Worm (Caenorhabditis elegans) whole organism, L4 larva: ENCODE results near the gene F57F4.1.
A peak's percentile ranks its signal among the peaks of the same experiment; 100 is the strongest.

Experiments used
- F10B5.3 ChIP-seq: sonication (generic microtip); optimal IDR thresholded peaks from 2 replicates; lab custom pipeline; 2016; ENCODE audit warnings: mild to moderate bottlenecking, missing genetic modification characterization, missing compliant biosample characterization
- F26F4.8 ChIP-seq: fragments of 200-800 bp; sonication (Bioruptor generic); conservative IDR thresholded peaks from 2 replicates; pipeline ENCODE4 v1.3.6; 2022; ENCODE audit warnings: missing genetic modification characterization, missing compliant biosample characterization
- F49E8.2 ChIP-seq: sonication (generic microtip); optimal IDR thresholded peaks from 2 replicates; lab custom pipeline; 2016; ENCODE audit warnings: missing compliant biosample characterization, mild to moderate bottlenecking, missing genetic modification characterization, borderline replicate concordance
- T20F7.1 ChIP-seq: fragments of 200-800 bp; sonication (Bioruptor generic); optimal IDR thresholded peaks from 2 replicates; lab custom pipeline; 2018; ENCODE audit warnings: mild to moderate bottlenecking, missing genetic modification characterization, missing compliant biosample characterization
- ZK546.5 ChIP-seq, 2 experiments: sonication (generic microtip); optimal IDR thresholded peaks; 2 replicates each; lab custom pipeline; 2017; ENCODE audit warnings: missing biosample characterization in 2 of 2, missing genetic modification characterization in 2 of 2
- aly-2 ChIP-seq: sonication (generic microtip); optimal IDR thresholded peaks from 2 replicates; lab custom pipeline; 2018; ENCODE audit warnings: missing biosample characterization, missing genetic modification characterization
- ama-1 ChIP-seq: fragments of 150-350 bp; optimal IDR thresholded peaks from 2 replicates; lab custom pipeline; 2014; ENCODE audit warnings: inconsistent platforms, mixed read lengths
- arid-1 ChIP-seq: fragments of 200-800 bp; sonication (Bioruptor generic); conservative IDR thresholded peaks from 2 replicates; pipeline ENCODE4 v1.3.6; 2022; ENCODE audit warnings: missing genetic modification reagents, missing genetic modification characterization, missing compliant biosample characterization
- ceh-28 ChIP-seq: fragments of 150-350 bp; optimal IDR thresholded peaks from 2 replicates; lab custom pipeline; 2014; ENCODE audit warnings: missing biosample characterization, missing genetic modification reagents, missing genetic modification characterization
- ceh-62 ChIP-seq: sonication (generic microtip); optimal IDR thresholded peaks from 2 replicates; lab custom pipeline; 2017; ENCODE audit warnings: missing biosample characterization, missing genetic modification characterization
- cey-2 ChIP-seq: sonication (generic microtip); optimal IDR thresholded peaks from 3 replicates; lab custom pipeline; 2017; ENCODE audit warnings: missing genetic modification characterization, mild to moderate bottlenecking, missing compliant biosample characterization, antibody characterized with exemption, borderline replicate concordance; ENCODE audit not compliant: insufficient read depth
- ctbp-1 ChIP-seq: fragments of 200-800 bp; sonication (Bioruptor generic); IDR thresholded peaks from 2 replicates; pipeline ENCODE4 v1.3.6; 2022; ENCODE audit warnings: missing genetic modification reagents, missing genetic modification characterization, missing compliant biosample characterization
- daf-16 ChIP-seq, 3 experiments: sonication (generic microtip); optimal IDR thresholded peaks; 2 replicates each; lab custom pipeline; 2016 to 2017; ENCODE audit warnings: missing genetic modification characterization in 3 of 3, missing genetic modification reagents in 3 of 3, mild to moderate bottlenecking in 2 of 3, missing compliant biosample characterization in 2 of 3, missing biosample characterization in 1 of 3, moderate library complexity in 1 of 3
- daf-8 ChIP-seq: fragments of 200-800 bp; sonication (Bioruptor generic); IDR thresholded peaks from 2 replicates; pipeline ENCODE4 v1.3.6; 2022; ENCODE audit warnings: missing genetic modification characterization, missing compliant biosample characterization
- dmd-6 ChIP-seq: fragments of 200-800 bp; sonication (Bioruptor generic); IDR thresholded peaks from 2 replicates; pipeline ENCODE4 v1.3.6; 2022; ENCODE audit warnings: missing genetic modification reagents, missing genetic modification characterization, missing compliant biosample characterization
- dmd-8 ChIP-seq: fragments of 200-800 bp; sonication (Bioruptor generic); IDR thresholded peaks from 2 replicates; pipeline ENCODE4 v1.3.6; 2022; ENCODE audit warnings: missing genetic modification characterization, missing compliant biosample characterization
- dmd-9 ChIP-seq: fragments of 200-800 bp; sonication (Bioruptor generic); IDR thresholded peaks from 2 replicates; pipeline ENCODE4 v1.3.6; 2022; ENCODE audit warnings: missing genetic modification reagents, missing genetic modification characterization, missing compliant biosample characterization
- dpl-1 ChIP-seq: fragments of 150-350 bp; optimal IDR thresholded peaks from 2 replicates; lab custom pipeline; 2014; ENCODE audit warnings: missing biosample characterization, missing genetic modification reagents, missing genetic modification characterization
- fkh-10 ChIP-seq: fragments of 150-350 bp; optimal IDR thresholded peaks from 2 replicates; lab custom pipeline; 2014; ENCODE audit warnings: missing biosample characterization, missing genetic modification reagents, missing genetic modification characterization
- gei-8 ChIP-seq: fragments of 200-800 bp; sonication (Bioruptor generic); optimal IDR thresholded peaks from 2 replicates; lab custom pipeline; 2018; ENCODE audit warnings: mild to moderate bottlenecking, missing genetic modification characterization, missing compliant biosample characterization
- hif-1 ChIP-seq, 2 experiments: sonication (generic microtip); optimal IDR thresholded peaks; 2 replicates each; lab custom pipeline; 2016 to 2017; ENCODE audit warnings: missing compliant biosample characterization in 2 of 2, missing genetic modification characterization in 2 of 2, missing genetic modification reagents in 2 of 2, missing genotype in 2 of 2, mild to moderate bottlenecking in 1 of 2
- hlh-11 ChIP-seq: fragments of 200-800 bp; sonication (Bioruptor generic); optimal IDR thresholded peaks from 2 replicates; lab custom pipeline; 2018; ENCODE audit warnings: mild to moderate bottlenecking, missing genetic modification characterization, missing compliant biosample characterization
- jun-1 ChIP-seq: fragments of 150-350 bp; optimal IDR thresholded peaks from 2 replicates; lab custom pipeline; 2014; ENCODE audit warnings: missing biosample characterization, missing genetic modification reagents, missing genetic modification characterization
- lin-1 ChIP-seq: fragments of 200-800 bp; sonication (Bioruptor generic); IDR thresholded peaks from 2 replicates; pipeline ENCODE4 v1.3.6; 2022; ENCODE audit warnings: missing genetic modification reagents, missing genetic modification characterization, missing compliant biosample characterization
- lin-13 ChIP-seq: fragments of 150-350 bp; optimal IDR thresholded peaks from 2 replicates; lab custom pipeline; 2014; ENCODE audit warnings: missing biosample characterization, missing genetic modification reagents, missing genetic modification characterization
- lin-15B ChIP-seq: fragments of 150-350 bp; sonication (generic microtip); optimal IDR thresholded peaks from 3 replicates; lab custom pipeline; 2014; ENCODE audit warnings: missing biosample characterization, missing genetic modification characterization
- lir-3 ChIP-seq: sonication (generic microtip); optimal IDR thresholded peaks from 2 replicates; lab custom pipeline; 2016; ENCODE audit warnings: mild to moderate bottlenecking, missing genetic modification characterization, missing compliant biosample characterization
- lsy-2 ChIP-seq, 2 experiments: fragments of 150-350 bp in 1 of 2; sonication (generic microtip) in 1 of 2; optimal IDR thresholded peaks; 2 replicates each; lab custom pipeline; 2014 to 2017; ENCODE audit warnings: missing biosample characterization in 2 of 2, missing genetic modification characterization in 2 of 2
- madf-5 ChIP-seq, 2 experiments: fragments of 200-800 bp; sonication (Bioruptor generic); IDR thresholded peaks; 2 replicates each; pipeline ENCODE4 v1.3.6; 2022; ENCODE audit warnings: missing compliant biosample characterization in 2 of 2, missing genetic modification characterization in 2 of 2
- madf-9 ChIP-seq: fragments of 200-800 bp; sonication (Bioruptor generic); conservative IDR thresholded peaks from 2 replicates; pipeline ENCODE4 v1.3.6; 2022; ENCODE audit warnings: missing genetic modification reagents, missing genetic modification characterization, missing compliant biosample characterization
- mep-1 ChIP-seq: fragments of 150-350 bp; sonication (generic microtip); optimal IDR thresholded peaks from 3 replicates; lab custom pipeline; 2014; ENCODE audit warnings: missing biosample characterization, missing genetic modification characterization
- mxl-2 ChIP-seq: fragments of 200-800 bp; sonication (Bioruptor generic); conservative IDR thresholded peaks from 2 replicates; pipeline ENCODE4 v1.3.6; 2022; ENCODE audit warnings: missing genetic modification reagents, missing genetic modification characterization, missing compliant biosample characterization
- nhr-11 ChIP-seq: fragments of 150-350 bp; optimal IDR thresholded peaks from 2 replicates; lab custom pipeline; 2014; ENCODE audit warnings: missing biosample characterization, missing genetic modification characterization
- nhr-111 ChIP-seq: fragments of 200-800 bp; sonication (Bioruptor generic); optimal IDR thresholded peaks from 2 replicates; lab custom pipeline; 2018; ENCODE audit warnings: mild to moderate bottlenecking, missing genetic modification characterization, missing compliant biosample characterization
- nhr-237 ChIP-seq: sonication (generic microtip); optimal IDR thresholded peaks from 2 replicates; lab custom pipeline; 2017; ENCODE audit warnings: missing biosample characterization, missing genetic modification characterization
- nhr-6 ChIP-seq: fragments of 150-350 bp; optimal IDR thresholded peaks from 2 replicates; lab custom pipeline; 2014; ENCODE audit warnings: missing biosample characterization, missing genetic modification characterization
- nhr-77 ChIP-seq: fragments of 150-350 bp; optimal IDR thresholded peaks from 2 replicates; lab custom pipeline; 2014; ENCODE audit warnings: missing biosample characterization, missing genetic modification characterization
- pha-4 ChIP-seq, 2 experiments: fragments of 150-350 bp in 1 of 2; fragments of 200-800 bp in 1 of 2; sonication (Bioruptor generic) in 1 of 2; IDR thresholded peaks in 1 of 2; optimal IDR thresholded peaks in 1 of 2; 2 replicates each; pipeline versions ENCODE4 v1.3.6 to Lab custom; 2014 to 2022; ENCODE audit warnings: missing genetic modification characterization in 2 of 2, missing genetic modification reagents in 2 of 2, missing biosample characterization in 1 of 2, missing compliant biosample characterization in 1 of 2
- saeg-2 ChIP-seq: fragments of 200-800 bp; sonication (Bioruptor generic); IDR thresholded peaks from 2 replicates; pipeline ENCODE4 v1.3.6; 2022; ENCODE audit warnings: missing genetic modification reagents, missing genetic modification characterization, missing compliant biosample characterization
- set-16 ChIP-seq: fragments of 200-800 bp; sonication (Bioruptor generic); IDR thresholded peaks from 2 replicates; pipeline ENCODE4 v1.3.6; 2022; ENCODE audit warnings: missing genetic modification reagents, missing genetic modification characterization, missing compliant biosample characterization
- snpc-1.2 ChIP-seq: fragments of 200-800 bp; sonication (Bioruptor generic); IDR thresholded peaks from 2 replicates; pipeline ENCODE4 v1.3.6; 2022; ENCODE audit warnings: missing genetic modification reagents, missing genetic modification characterization, missing compliant biosample characterization
- spr-3 ChIP-seq: fragments of 200-800 bp; sonication (Bioruptor generic); optimal IDR thresholded peaks from 2 replicates; lab custom pipeline; 2018; ENCODE audit warnings: mild to moderate bottlenecking, missing genetic modification characterization, missing compliant biosample characterization
- tag-97 ChIP-seq: fragments of 200-800 bp; sonication (Bioruptor generic); IDR thresholded peaks from 2 replicates; pipeline ENCODE4 v1.3.6; 2022; ENCODE audit warnings: missing genetic modification characterization, missing compliant biosample characterization
- unc-130 ChIP-seq: sonication (generic microtip); optimal IDR thresholded peaks from 2 replicates; lab custom pipeline; 2016; ENCODE audit warnings: missing genetic modification reagents, missing genetic modification characterization, missing compliant biosample characterization
- vab-7 ChIP-seq: fragments of 200-800 bp; sonication (Bioruptor generic); IDR thresholded peaks from 2 replicates; pipeline ENCODE4 v1.3.6; 2022; ENCODE audit warnings: missing genetic modification reagents, missing genetic modification characterization, missing compliant biosample characterization
- zfp-2 ChIP-seq: sonication (generic microtip); optimal IDR thresholded peaks from 2 replicates; lab custom pipeline; 2016; ENCODE audit warnings: mild to moderate bottlenecking, missing genetic modification characterization, missing compliant biosample characterization
- zfp-3 ChIP-seq: fragments of 200-800 bp; sonication (Bioruptor generic); conservative IDR thresholded peaks from 2 replicates; pipeline ENCODE4 v1.3.6; 2022; ENCODE audit warnings: missing genetic modification reagents, missing genetic modification characterization, missing compliant biosample characterization
- zip-11 ChIP-seq: fragments of 200-800 bp; sonication (Bioruptor generic); IDR thresholded peaks from 2 replicates; pipeline ENCODE4 v1.3.6; 2022; ENCODE audit warnings: missing genetic modification characterization, missing compliant biosample characterization
- zip-2 ChIP-seq: fragments of 150-350 bp; optimal IDR thresholded peaks from 2 replicates; lab custom pipeline; 2014; ENCODE audit warnings: missing biosample characterization, missing genetic modification characterization
- ztf-11 ChIP-seq: fragments of 150-350 bp; optimal IDR thresholded peaks from 2 replicates; lab custom pipeline; 2014; ENCODE audit warnings: missing biosample characterization, missing genetic modification characterization
- ztf-7 ChIP-seq: fragments of 150-350 bp; optimal IDR thresholded peaks from 2 replicates; lab custom pipeline; 2014; ENCODE audit warnings: missing biosample characterization, missing genetic modification characterization

F57F4.1 gene

DNA sequence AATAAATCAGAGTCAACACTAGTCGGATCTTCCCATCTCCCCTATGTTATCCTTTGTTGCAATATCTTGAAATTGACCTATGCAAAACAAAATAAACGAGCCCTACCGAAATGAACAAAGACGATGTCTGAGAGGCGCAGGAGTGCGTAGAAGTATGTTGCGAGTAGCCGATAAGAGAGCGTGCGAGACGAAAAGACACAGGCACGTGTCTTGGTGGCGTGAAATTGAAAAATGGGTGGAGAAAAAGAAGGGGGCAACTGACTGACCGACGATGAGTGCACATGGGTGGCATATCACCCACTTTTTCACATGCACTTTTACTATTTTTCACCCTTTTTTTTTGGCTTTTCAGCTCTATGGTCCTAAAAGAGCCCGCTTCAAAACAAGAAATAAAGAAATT, 42.1 kb upstream of the F57F4.1 start (continued):
- no peak for TF ChIP-seq ama-1 (lab: Kevin White, UChicago)
- no peak for TF ChIP-seq ZK546.5 (tag; optimal IDR thresholded peaks at IDR 0.05; lab: Kevin White, UChicago)
- no peak for TF ChIP-seq zfp-2 (tag; lab: Kevin White, UChicago)
- TF ChIP-seq zfp-3, result no peak
- no peak for TF ChIP-seq ceh-62 (tag; lab: Kevin White, UChicago)
- TF ChIP-seq snpc-1.2, result no peak
- TF ChIP-seq unc-130 (GFP tag; lab: Kevin White, UChicago), result no peak
- TF ChIP-seq pha-4 (GFP tag; IDR thresholded peaks at IDR 0.05; lab: Robert Waterston, UW), result no peak
- TF ChIP-seq pha-4 (tag; optimal IDR thresholded peaks at IDR 0.05; lab: Kevin White, UChicago), result no peak
- peak; percentile 24 for TF ChIP-seq hlh-11 (tag; lab: Kevin White, UChicago)
- TF ChIP-seq T20F7.1 (GFP tag; lab: Kevin White, UChicago), result no peak
- TF ChIP-seq dpl-1 (GFP tag; lab: Kevin White, UChicago), result no peak
- no peak for TF ChIP-seq gei-8 (GFP tag; lab: Kevin White, UChicago)
- TF ChIP-seq mxl-2, result no peak
- TF ChIP-seq zip-11 (GFP tag; lab: Robert Waterston, UW), result no peak
- TF ChIP-seq nhr-77 (tag; lab: Kevin White, UChicago), result no peak
- TF ChIP-seq dmd-8 (GFP tag; lab: Robert Waterston, UW), result no peak
- no peak for TF ChIP-seq lsy-2 (tag; optimal IDR thresholded peaks at IDR 0.05; lab: Kevin White, UChicago)
- TF ChIP-seq dmd-9, result no peak
- 0 out of 2 replicates have a peak, but pooled peaks have one; percentile 45 for TF ChIP-seq ctbp-1 (GFP tag; lab: Robert Waterston, UW)
- TF ChIP-seq lir-3, result no peak
- TF ChIP-seq saeg-2, result no peak
- TF ChIP-seq set-16, result no peak
- TF ChIP-seq hif-1 (tag; optimal IDR thresholded peaks at IDR 0.05; lab: Kevin White, UChicago), result peak in 1 of 2 experiments; percentile 14
- no peak for TF ChIP-seq madf-5 (GFP tag; IDR thresholded peaks at IDR 0.05; lab: Robert Waterston, UW)
- TF ChIP-seq ceh-28 (tag; lab: Kevin White, UChicago), result no peak
- no peak for TF ChIP-seq nhr-111
- TF ChIP-seq lin-15B (tag; lab: Kevin White, UChicago), result no peak
- no peak for TF ChIP-seq daf-16 (GFP tag; optimal IDR thresholded peaks at IDR 0.05; lab: Kevin White, UChicago)
- no peak for TF ChIP-seq daf-16 (tag; optimal IDR thresholded peaks at IDR 0.05; lab: Kevin White, UChicago)
- no peak for TF ChIP-seq F49E8.2 (tag; lab: Kevin White, UChicago)
- no peak for TF ChIP-seq spr-3 (GFP tag; lab: Kevin White, UChicago)
- TF ChIP-seq aly-2 (tag; lab: Kevin White, UChicago), result no peak
- TF ChIP-seq cey-2 (tag; lab: Kevin White, UChicago), result no peak
- TF ChIP-seq lin-13 (GFP tag; lab: Kevin White, UChicago), result no peak
- TF ChIP-seq fkh-10 (GFP tag; lab: Kevin White, UChicago), result no peak
- no peak for TF ChIP-seq zip-2 (tag; lab: Kevin White, UChicago)
- no peak for TF ChIP-seq vab-7
- TF ChIP-seq madf-9, result no peak
- no peak for TF ChIP-seq nhr-6
- peak; percentile 46 for TF ChIP-seq mep-1 (tag; lab: Kevin White, UChicago)
- TF ChIP-seq jun-1 (tag; lab: Kevin White, UChicago), result no peak
- TF ChIP-seq dmd-6 (GFP tag; lab: Robert Waterston, UW), result 0 out of 2 replicates have a peak, but pooled peaks have one; percentile 12
- TF ChIP-seq nhr-11 (tag; lab: Kevin White, UChicago), result no peak
- no peak for TF ChIP-seq lin-1
- no peak for TF ChIP-seq daf-8
- no peak for TF ChIP-seq arid-1 (GFP tag; lab: Robert Waterston, UW)
- TF ChIP-seq tag-97 (GFP tag; lab: Robert Waterston, UW), result no peak
- no peak for TF ChIP-seq ztf-7 (tag; lab: Kevin White, UChicago)
- no peak for TF ChIP-seq nhr-237 (tag; lab: Kevin White, UChicago)
- TF ChIP-seq ztf-11, result no peak
- TF ChIP-seq F10B5.3 (tag; lab: Kevin White, UChicago), result no peak
- no peak for TF ChIP-seq F26F4.8
